Fruit fly (Drosophila melanogaster): ENCODE results near the gene nom.

DNA sequence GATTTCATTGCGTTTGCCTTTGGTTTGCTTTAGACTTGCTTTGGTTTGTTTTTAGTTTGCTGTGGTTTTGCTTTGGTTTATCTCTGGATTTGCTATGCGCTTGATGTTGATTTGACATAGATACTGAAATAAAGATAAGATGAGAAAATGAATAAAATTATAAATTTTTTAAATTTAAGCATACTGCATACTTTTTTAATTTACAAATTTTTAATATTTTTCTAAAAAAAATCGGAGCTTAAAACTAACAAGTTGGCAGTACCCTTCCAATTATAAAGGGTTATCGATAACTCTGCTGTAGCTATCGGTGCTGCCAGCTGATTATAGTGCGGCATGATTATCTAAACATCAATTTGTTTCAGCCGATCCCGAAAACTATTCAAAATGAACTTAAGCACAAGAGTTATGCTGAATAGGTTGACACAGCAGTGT is 49.2 kb upstream of the nom start, which contains the start of gene mRpL19:
- no peak for TF ChIP-seq bigmax (GFP tag; optimal IDR thresholded peaks at IDR 0.05)
- TF ChIP-seq CoRest (tag; optimal IDR thresholded peaks at IDR 0.05): peak; percentile 64

Data from whole organism, embryonic.